Worm (Caenorhabditis elegans) whole organism, mixed stage, embryonic: ENCODE data around the gene ymel-1.

Experiments used
- M03D4.4 ChIP-seq: sonication (generic microtip); optimal IDR thresholded peaks from 2 replicates; lab custom pipeline; 2017; ENCODE audit warnings: mild to moderate bottlenecking, missing genetic modification characterization, missing compliant biosample characterization
- bed-3 ChIP-seq: fragments of 200-800 bp; sonication (Bioruptor generic); optimal IDR thresholded peaks from 3 replicates; lab custom pipeline; 2018; ENCODE audit warnings: mild to moderate bottlenecking, missing genetic modification characterization, moderate library complexity, missing compliant biosample characterization
- drap-1 ChIP-seq: fragments of 200-800 bp; sonication (Bioruptor generic); optimal IDR thresholded peaks from 3 replicates; lab custom pipeline; 2018; ENCODE audit warnings: mild to moderate bottlenecking, missing genetic modification characterization, missing compliant biosample characterization
- elt-3 ChIP-seq: fragments of 150-350 bp; optimal IDR thresholded peaks from 2 replicates; lab custom pipeline; 2014; ENCODE audit warnings: missing biosample characterization, missing genetic modification characterization
- lsy-2 ChIP-seq: fragments of 150-350 bp; optimal IDR thresholded peaks from 2 replicates; lab custom pipeline; 2014; ENCODE audit warnings: missing biosample characterization, missing genetic modification characterization
- mab-5 ChIP-seq: fragments of 150-350 bp; optimal IDR thresholded peaks from 2 replicates; lab custom pipeline; 2014; ENCODE audit warnings: missing biosample characterization, missing genetic modification characterization
- nhr-237 ChIP-seq: fragments of 150-350 bp; optimal IDR thresholded peaks from 2 replicates; lab custom pipeline; 2014; ENCODE audit warnings: missing biosample characterization, missing genetic modification characterization
- sem-2 ChIP-seq: fragments of 200-800 bp; sonication (Bioruptor generic); optimal IDR thresholded peaks from 2 replicates; lab custom pipeline; 2018; ENCODE audit warnings: mild to moderate bottlenecking, missing genetic modification characterization, missing compliant biosample characterization
- unc-120 ChIP-seq: sonication (generic microtip); optimal IDR thresholded peaks from 2 replicates; lab custom pipeline; 2017; ENCODE audit warnings: missing genetic modification characterization, missing compliant biosample characterization; ENCODE audit not compliant: poor library complexity, severe bottlenecking
- unc-62 ChIP-seq: fragments of 150-350 bp; optimal IDR thresholded peaks from 2 replicates; lab custom pipeline; 2014; ENCODE audit warnings: missing biosample characterization, missing genetic modification reagents, missing genetic modification characterization
- ztf-11 ChIP-seq: fragments of 150-350 bp; optimal IDR thresholded peaks from 2 replicates; lab custom pipeline; 2014; ENCODE audit warnings: missing biosample characterization, missing genetic modification characterization

DNA sequence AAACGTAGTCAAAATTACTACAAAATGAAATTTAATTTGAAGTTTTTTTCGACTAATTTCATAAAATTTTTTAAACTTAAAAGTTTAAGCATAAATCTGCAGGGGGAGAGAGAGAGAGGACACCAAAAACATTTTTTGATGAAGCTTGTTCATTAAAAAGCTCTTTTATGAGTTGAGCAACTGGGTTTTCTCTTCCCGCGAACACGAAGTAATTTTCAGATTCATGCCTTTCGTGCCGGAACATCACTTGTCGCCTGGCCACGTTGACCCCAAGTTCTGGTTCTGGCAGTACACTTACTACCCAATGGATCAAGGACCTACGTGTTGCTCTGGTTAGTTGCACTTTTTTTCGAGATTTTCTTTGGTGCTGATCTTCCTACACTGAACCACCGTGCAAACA lies 32.1 kb upstream of the ymel-1 start:
- TF ChIP-seq mab-5 (tag; lab: Kevin White, UChicago) (no peak), drap-1 (no peak), elt-3 (tag; lab: Kevin White, UChicago) (no peak), M03D4.4 (tag; lab: Kevin White, UChicago) (no peak), nhr-237 (tag; lab: Kevin White, UChicago) (no peak), unc-120 (tag; lab: Kevin White, UChicago) (no peak), ztf-11 (tag; lab: Kevin White, UChicago) (no peak), bed-3 (GFP tag; lab: Kevin White, UChicago) (no peak), lsy-2 (tag; lab: Kevin White, UChicago) (no peak), sem-2 (GFP tag; lab: Kevin White, UChicago) (no peak), unc-62 (GFP tag; lab: Kevin White, UChicago) (no peak)
